Worm (Caenorhabditis elegans) whole organism, L4/young adult: ENCODE measurements around the gene F10D7.3.

Experiments
- W03F9.2 ChIP-seq: fragments of 150-350 bp; optimal IDR thresholded peaks from 2 replicates; lab custom pipeline; 2014; ENCODE audit warnings: missing biosample characterization, missing genetic modification characterization
- him-1 ChIP-seq: sonication (generic microtip); optimal IDR thresholded peaks from 2 replicates; lab custom pipeline; 2016; ENCODE audit warnings: missing genotype, missing genetic modification reagents, missing genetic modification characterization, missing compliant biosample characterization

DNA sequence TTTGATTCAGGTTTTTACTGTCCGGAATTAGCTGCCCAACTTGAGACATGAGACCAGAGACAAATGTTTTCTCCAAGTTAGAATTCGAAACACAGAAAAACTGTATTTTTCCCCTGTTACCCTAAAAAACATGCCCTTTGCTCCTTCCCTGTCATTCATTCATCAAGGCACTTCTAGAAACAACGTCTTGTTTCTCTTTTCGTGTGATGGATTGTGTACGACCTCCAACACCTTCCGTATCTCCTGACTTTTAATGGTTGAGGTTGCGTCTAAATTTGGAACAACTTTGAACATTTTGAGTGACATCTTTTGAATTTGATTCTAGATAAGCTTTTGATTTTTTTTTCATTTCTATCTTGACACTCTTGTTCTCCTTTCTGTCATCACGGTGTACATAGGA lies 48.2 kb upstream of the F10D7.3 start:
- TF ChIP-seq him-1 (tag; lab: Kevin White, UChicago) (no peak), W03F9.2 (tag; lab: Kevin White, UChicago) (no peak)
